Worm (Caenorhabditis elegans): ENCODE data around the gene sax-3.

The sax-3 gene

DNA sequence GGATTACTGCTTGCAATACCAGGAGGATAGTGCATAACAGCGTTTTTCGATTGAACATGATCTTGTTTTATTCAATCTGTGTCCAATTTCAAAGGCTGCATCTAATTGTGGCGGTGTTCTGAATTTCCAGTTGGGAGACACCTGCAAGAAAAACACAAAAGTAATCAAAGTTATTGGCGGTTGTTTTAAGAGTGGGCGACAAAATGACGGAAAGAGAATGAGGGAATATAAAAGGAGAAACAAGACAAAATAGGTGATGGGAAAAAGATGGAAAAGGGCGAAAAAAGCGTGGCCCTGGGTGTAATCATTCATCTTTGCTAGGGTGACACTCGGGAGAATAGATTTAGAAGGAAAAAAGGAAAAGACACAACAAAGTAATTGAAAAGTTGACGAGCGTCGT, at the start of gene sax-3, which contains the start of gene ZK377.15:
Gene sax-3 (minus strand): TSS at position 143 of the 400 bp plus-strand sequence.
Gene ZK377.15 (minus strand): TSS at position 101 of the 400 bp plus-strand sequence.
- TF ChIP-seq flt-1 (GFP tag; IDR thresholded peaks at IDR 0.05) (no peak), T22C8.4 (GFP tag; IDR thresholded peaks at IDR 0.05) (no peak), med-1 (GFP tag; optimal IDR thresholded peaks at IDR 0.05; ENCODE audit: insufficient read depth) (no peak), tab-1 (GFP tag; IDR thresholded peaks at IDR 0.05) (no peak), cog-1 (tag; optimal IDR thresholded peaks at IDR 0.05) (no peak)

ce11 chrX:3513715-3514114, 48.0 kb upstream of the sax-3 start:
- TF ChIP-seq tab-1 (GFP tag; IDR thresholded peaks at IDR 0.05) (no peak), ref-1 (GFP tag; conservative IDR thresholded peaks at IDR 0.05) (no peak), flt-1 (GFP tag; IDR thresholded peaks at IDR 0.05) (no peak), klf-2 (GFP tag; conservative IDR thresholded peaks at IDR 0.05) (no peak), cog-1 (tag; optimal IDR thresholded peaks at IDR 0.05) (no peak)

ce11 chrX:3508906-3509305, 43.2 kb upstream of the sax-3 start, which contains the start of gene sox-4:
sox-4 (minus strand) TSS chrX:3509006.
- TF ChIP-seq flt-1 (GFP tag; IDR thresholded peaks at IDR 0.05) (no peak), cog-1 (tag; optimal IDR thresholded peaks at IDR 0.05) (no peak), ztf-29 (GFP tag; IDR thresholded peaks at IDR 0.05) (no peak), ztf-23 (GFP tag; IDR thresholded peaks at IDR 0.05) (no peak), tab-1 (GFP tag; IDR thresholded peaks at IDR 0.05) (no peak)

ce11 chrX:3507214-3507613, 41.5 kb upstream of the sax-3 start:
- TF ChIP-seq cog-1 (tag; optimal IDR thresholded peaks at IDR 0.05) (no peak), T22C8.4 (GFP tag; IDR thresholded peaks at IDR 0.05) (no peak), ztf-23 (GFP tag; IDR thresholded peaks at IDR 0.05) (no peak), med-1 (GFP tag; optimal IDR thresholded peaks at IDR 0.05; ENCODE audit: insufficient read depth) (no peak), flt-1 (GFP tag; IDR thresholded peaks at IDR 0.05) (no peak), ztf-29 (GFP tag; IDR thresholded peaks at IDR 0.05) (no peak), tab-1 (GFP tag; IDR thresholded peaks at IDR 0.05) (no peak), klf-2 (GFP tag; conservative IDR thresholded peaks at IDR 0.05) (no peak), ref-1 (GFP tag; conservative IDR thresholded peaks at IDR 0.05) (no peak)

DNA sequence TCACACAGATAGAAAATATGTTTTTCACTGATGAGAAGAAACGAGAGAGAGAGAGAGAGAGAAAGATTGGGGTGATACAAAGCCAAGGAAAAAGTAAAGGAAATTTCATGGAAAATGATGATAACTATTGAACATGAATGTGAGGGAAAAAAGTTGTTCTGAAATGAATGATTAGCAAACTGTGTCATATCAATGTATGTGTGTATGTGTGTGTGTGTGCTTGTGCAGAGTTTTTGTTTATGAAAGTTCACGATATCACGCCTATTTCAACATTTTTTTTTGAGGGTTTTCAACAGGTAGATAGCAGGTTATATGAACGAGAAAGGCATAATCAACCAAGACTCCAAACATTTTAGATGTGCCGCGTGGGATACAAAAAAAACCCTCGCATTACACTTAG, 40.8 kb upstream of the sax-3 start:
- TF ChIP-seq tab-1 (GFP tag; IDR thresholded peaks at IDR 0.05) (no peak), ztf-29 (GFP tag; IDR thresholded peaks at IDR 0.05) (no peak), ztf-23 (GFP tag; IDR thresholded peaks at IDR 0.05) (no peak), klf-2 (GFP tag; conservative IDR thresholded peaks at IDR 0.05) (no peak), ref-1 (GFP tag; conservative IDR thresholded peaks at IDR 0.05) (no peak), T22C8.4 (GFP tag; IDR thresholded peaks at IDR 0.05) (no peak), flt-1 (GFP tag; IDR thresholded peaks at IDR 0.05) (no peak)

ce11 chrX:3505062-3505461, 39.3 kb upstream of the sax-3 start:
- TF ChIP-seq klf-2 (GFP tag; conservative IDR thresholded peaks at IDR 0.05), result no peak
- no peak for TF ChIP-seq tab-1 (GFP tag; IDR thresholded peaks at IDR 0.05)
- TF ChIP-seq ztf-29 (GFP tag; IDR thresholded peaks at IDR 0.05), result no peak
- no peak for TF ChIP-seq ztf-23 (GFP tag; IDR thresholded peaks at IDR 0.05)
- no peak for TF ChIP-seq ref-1 (GFP tag; conservative IDR thresholded peaks at IDR 0.05)
- TF ChIP-seq flt-1 (GFP tag; IDR thresholded peaks at IDR 0.05), result no peak
- no peak for TF ChIP-seq T22C8.4 (GFP tag; IDR thresholded peaks at IDR 0.05)
- no peak for TF ChIP-seq med-1 (GFP tag; optimal IDR thresholded peaks at IDR 0.05; ENCODE audit: insufficient read depth)
- no peak for TF ChIP-seq cog-1 (tag; optimal IDR thresholded peaks at IDR 0.05)

- TF ChIP-seq klf-2 (GFP tag; conservative IDR thresholded peaks at IDR 0.05) (no peak), ztf-23 (GFP tag; IDR thresholded peaks at IDR 0.05) (no peak), T22C8.4 (GFP tag; IDR thresholded peaks at IDR 0.05) (no peak), med-1 (GFP tag; optimal IDR thresholded peaks at IDR 0.05; ENCODE audit: insufficient read depth) (no peak), flt-1 (GFP tag; IDR thresholded peaks at IDR 0.05) (no peak), tab-1 (GFP tag; IDR thresholded peaks at IDR 0.05) (no peak), ztf-29 (GFP tag; IDR thresholded peaks at IDR 0.05) (no peak), cog-1 (tag; optimal IDR thresholded peaks at IDR 0.05) (no peak), ref-1 (GFP tag; conservative IDR thresholded peaks at IDR 0.05) (no peak)
These were observed 37.3 kb upstream of the sax-3 start for ce11 chrX:3503025-3503424.

ce11 chrX:3500903-3501302, 35.2 kb upstream of the sax-3 start:
- TF ChIP-seq cog-1 (tag; optimal IDR thresholded peaks at IDR 0.05) (no peak), T22C8.4 (GFP tag; IDR thresholded peaks at IDR 0.05) (no peak), ztf-23 (GFP tag; IDR thresholded peaks at IDR 0.05) (no peak), ref-1 (GFP tag; conservative IDR thresholded peaks at IDR 0.05) (no peak), tab-1 (GFP tag; IDR thresholded peaks at IDR 0.05) (no peak), med-1 (GFP tag; optimal IDR thresholded peaks at IDR 0.05; ENCODE audit: insufficient read depth) (no peak), klf-2 (GFP tag; conservative IDR thresholded peaks at IDR 0.05) (no peak), ztf-29 (GFP tag; IDR thresholded peaks at IDR 0.05) (no peak), flt-1 (GFP tag; IDR thresholded peaks at IDR 0.05) (no peak)

DNA sequence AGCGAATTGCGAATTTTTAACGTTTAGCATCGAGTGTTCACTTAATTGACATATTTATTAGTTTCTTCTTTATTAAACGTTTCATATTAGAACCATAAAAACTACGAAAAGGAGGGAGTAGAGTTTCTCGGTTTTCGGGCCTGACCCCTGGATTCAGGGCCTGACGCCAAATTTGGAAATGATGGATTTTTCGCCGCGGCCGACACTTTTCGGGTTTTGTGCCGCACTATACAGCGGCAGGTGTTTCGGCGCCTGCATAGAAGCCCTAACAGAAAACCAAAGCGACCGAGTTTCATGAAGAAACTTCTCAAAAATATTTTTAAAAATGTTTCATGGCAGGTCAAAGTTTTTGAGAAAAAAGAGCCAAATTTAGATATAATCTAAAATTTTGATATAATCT, 34.6 kb upstream of the sax-3 start:
- TF ChIP-seq cog-1 (tag; optimal IDR thresholded peaks at IDR 0.05), result no peak
- no peak for TF ChIP-seq tab-1 (GFP tag; IDR thresholded peaks at IDR 0.05)
- TF ChIP-seq ztf-23 (GFP tag; IDR thresholded peaks at IDR 0.05), result no peak

DNA sequence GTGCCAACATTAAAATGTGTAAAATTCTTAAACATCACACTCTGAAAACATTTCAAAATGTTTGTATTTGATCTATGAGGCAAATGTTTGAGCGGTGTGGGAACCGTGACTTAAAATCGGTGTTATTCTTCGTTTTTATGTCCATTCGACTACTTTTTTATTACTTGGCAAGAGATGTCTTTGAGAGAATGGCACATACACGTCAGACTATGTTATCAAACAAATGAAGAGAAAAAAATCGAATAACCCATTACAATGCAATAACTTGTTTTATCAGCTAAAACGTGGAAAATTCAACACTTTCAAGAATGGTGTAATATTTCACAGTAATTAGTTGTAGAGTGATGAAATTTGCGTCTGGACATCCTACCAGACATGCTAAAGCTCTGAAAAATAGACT, 34.1 kb upstream of the sax-3 start:
- no peak for TF ChIP-seq med-1 (GFP tag; optimal IDR thresholded peaks at IDR 0.05; ENCODE audit: insufficient read depth)
- TF ChIP-seq klf-2 (GFP tag; conservative IDR thresholded peaks at IDR 0.05), result no peak
- no peak for TF ChIP-seq flt-1 (GFP tag; IDR thresholded peaks at IDR 0.05)
- no peak for TF ChIP-seq ztf-29 (GFP tag; IDR thresholded peaks at IDR 0.05)
- no peak for TF ChIP-seq cog-1 (tag; optimal IDR thresholded peaks at IDR 0.05)
- TF ChIP-seq ref-1 (GFP tag; conservative IDR thresholded peaks at IDR 0.05), result no peak
- TF ChIP-seq T22C8.4 (GFP tag; IDR thresholded peaks at IDR 0.05), result no peak
- no peak for TF ChIP-seq ztf-23 (GFP tag; IDR thresholded peaks at IDR 0.05)
- no peak for TF ChIP-seq tab-1 (GFP tag; IDR thresholded peaks at IDR 0.05)

DNA sequence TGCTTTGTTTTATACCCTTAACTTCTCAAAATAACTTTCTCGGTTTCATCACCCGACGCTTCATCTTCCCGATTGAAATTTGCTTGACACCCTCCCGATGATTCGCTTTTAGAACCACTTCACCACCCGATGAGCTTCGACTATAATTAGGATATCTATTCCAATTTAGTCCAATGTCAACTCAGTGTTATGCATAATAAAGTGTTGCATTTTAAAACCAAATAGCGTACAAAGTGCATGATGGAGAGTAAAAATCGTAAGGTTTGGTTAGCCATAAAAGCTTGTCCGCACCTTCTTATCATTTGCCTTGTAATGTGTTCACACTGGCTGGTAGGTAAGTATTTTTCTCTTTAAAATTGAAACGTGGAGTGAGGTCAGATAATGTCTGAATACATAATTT, 33.2 kb upstream of the sax-3 start, which contains the start of gene C12D12.1:
Gene C12D12.1 (plus strand): TSS at position 301 of the 400 bp plus-strand sequence.
- no peak for TF ChIP-seq ztf-29 (GFP tag; IDR thresholded peaks at IDR 0.05)
- no peak for TF ChIP-seq tab-1 (GFP tag; IDR thresholded peaks at IDR 0.05)
- TF ChIP-seq T22C8.4 (GFP tag; IDR thresholded peaks at IDR 0.05), result no peak
- TF ChIP-seq ztf-23 (GFP tag; IDR thresholded peaks at IDR 0.05), result no peak
- no peak for TF ChIP-seq cog-1 (tag; optimal IDR thresholded peaks at IDR 0.05)
- no peak for TF ChIP-seq flt-1 (GFP tag; IDR thresholded peaks at IDR 0.05)
- no peak for TF ChIP-seq med-1 (GFP tag; optimal IDR thresholded peaks at IDR 0.05; ENCODE audit: insufficient read depth)
- no peak for TF ChIP-seq klf-2 (GFP tag; conservative IDR thresholded peaks at IDR 0.05)
- TF ChIP-seq ref-1 (GFP tag; conservative IDR thresholded peaks at IDR 0.05), result no peak

All from whole organism, midembryonic.